Fruit fly (Drosophila melanogaster) whole organism, prepupa: ENCODE data around the gene CG18258.

ENCODE experiments used
- CG11762 ChIP-seq: fragments of 200-800 bp; sonication (Bioruptor generic); optimal IDR thresholded peaks from 3 replicates; lab custom pipeline; 2016; ENCODE audit warnings: missing biosample characterization, missing genetic modification characterization; ENCODE audit not compliant: insufficient read depth
- CG16779 ChIP-seq: fragments of 200-800 bp; sonication (Bioruptor generic); optimal IDR thresholded peaks from 3 replicates; lab custom pipeline; 2017; ENCODE audit warnings: missing biosample characterization, mild to moderate bottlenecking, missing genetic modification characterization
- CG7368 ChIP-seq: fragments of 200-800 bp; sonication (Bioruptor generic); optimal IDR thresholded peaks from 3 replicates; lab custom pipeline; 2016; ENCODE audit warnings: missing biosample characterization, missing genetic modification characterization
- CG8119 ChIP-seq: fragments of 200-800 bp; sonication (Bioruptor generic); IDR thresholded peaks from 3 replicates; pipeline ENCODE4 v1.3.6; 2022; ENCODE audit warnings: missing biosample characterization, missing genetic modification characterization
- dsx ChIP-seq: fragments of 200-800 bp; optimal IDR thresholded peaks from 3 replicates; lab custom pipeline; 2019; ENCODE audit warnings: missing biosample characterization, mild to moderate bottlenecking, missing genetic modification characterization, moderate library complexity; ENCODE audit not compliant: poor library complexity, severe bottlenecking
- fkh ChIP-seq: fragments of 200-800 bp; sonication (Bioruptor generic); optimal IDR thresholded peaks from 3 replicates; lab custom pipeline; 2017; ENCODE audit warnings: missing biosample characterization, mild to moderate bottlenecking, missing genetic modification characterization, moderate library complexity

DNA sequence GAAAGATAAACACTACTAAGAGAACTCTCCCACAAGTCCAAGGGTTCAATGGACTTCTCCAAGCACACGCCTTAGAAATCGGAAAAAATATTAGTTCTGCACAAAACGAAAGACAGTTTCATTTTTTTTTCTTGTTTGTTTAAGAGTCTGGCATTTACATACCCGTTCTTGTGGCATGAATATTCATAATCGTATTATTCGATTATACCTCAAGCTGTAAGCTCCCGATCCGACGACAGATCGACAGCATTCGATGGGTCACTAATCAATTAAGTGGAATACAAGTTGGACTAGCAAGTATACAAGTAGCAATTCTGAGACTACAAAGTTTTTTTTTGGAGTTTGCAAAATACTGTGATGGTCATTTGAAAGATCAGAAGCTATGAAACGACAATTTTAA, 15.4 kb downstream of the CG18258 start:
- TF ChIP-seq CG7368, result no peak
- TF ChIP-seq CG16779 (tag; lab: Kevin White, UChicago), result no peak
- no peak for TF ChIP-seq CG8119 (GFP tag; lab: Robert Waterston, UW)
- no peak for TF ChIP-seq dsx (GFP tag; lab: Kevin White, UChicago)
- TF ChIP-seq fkh (GFP tag; lab: Kevin White, UChicago), result no peak
- TF ChIP-seq CG11762 (GFP tag; lab: Kevin White, UChicago), result no peak
